Fruit fly (Drosophila melanogaster) whole organism, embryonic: ENCODE data around the gene IntS4.

Experiments
- Ada2b ChIP-seq: fragments of 200-800 bp; sonication (Bioruptor generic); IDR thresholded peaks from 2 replicates; pipeline ENCODE4 v1.3.6; 2022; ENCODE audit warnings: missing biosample characterization, missing genetic modification characterization
- Atf-2 ChIP-seq: fragments of 200-800 bp; sonication (Bioruptor generic); optimal IDR thresholded peaks from 2 replicates; lab custom pipeline; 2016; ENCODE audit warnings: missing biosample characterization, missing genetic modification characterization
- CG10209 ChIP-seq: fragments of 200-800 bp; sonication (Bioruptor generic); optimal IDR thresholded peaks from 3 replicates; lab custom pipeline; 2017; ENCODE audit warnings: missing biosample characterization, mild to moderate bottlenecking, missing genetic modification characterization, missing genetic modification reagents
- CG11398 ChIP-seq: fragments of 200-800 bp; sonication (Bioruptor generic); optimal IDR thresholded peaks from 2 replicates; lab custom pipeline; 2016; ENCODE audit warnings: missing biosample characterization, missing genetic modification characterization
- CG15269 ChIP-seq: fragments of 200-800 bp; sonication (Bioruptor generic); optimal IDR thresholded peaks from 2 replicates; lab custom pipeline; 2018; ENCODE audit warnings: missing biosample characterization, mild to moderate bottlenecking, missing genetic modification characterization, moderate library complexity
- CG16779 ChIP-seq: fragments of 200-800 bp; sonication (Bioruptor generic); IDR thresholded peaks from 2 replicates; pipeline ENCODE4 v1.3.6; 2022; ENCODE audit warnings: missing biosample characterization, missing genetic modification characterization
- CG17186 ChIP-seq: fragments of 200-800 bp; sonication (Bioruptor generic); optimal IDR thresholded peaks from 3 replicates; lab custom pipeline; 2017; ENCODE audit warnings: missing biosample characterization, missing genetic modification reagents, missing genetic modification characterization
- CG17802 ChIP-seq: fragments of 200-800 bp; sonication (Bioruptor generic); optimal IDR thresholded peaks from 2 replicates; lab custom pipeline; 2018; ENCODE audit warnings: missing biosample characterization, mild to moderate bottlenecking, missing genetic modification characterization, moderate library complexity
- CG18011 ChIP-seq: fragments of 200-800 bp; sonication (Bioruptor generic); optimal IDR thresholded peaks from 2 replicates; lab custom pipeline; 2017; ENCODE audit warnings: missing biosample characterization, missing genetic modification characterization, mild to moderate bottlenecking, moderate library complexity, missing genotype
- CG30403 ChIP-seq: fragments of 200-800 bp; sonication (Bioruptor generic); optimal IDR thresholded peaks from 3 replicates; lab custom pipeline; 2016; ENCODE audit warnings: missing biosample characterization, missing genetic modification characterization
- CG30431 ChIP-seq: fragments of 200-800 bp; sonication (Bioruptor generic); optimal IDR thresholded peaks from 2 replicates; lab custom pipeline; 2017; ENCODE audit warnings: missing biosample characterization, missing genetic modification characterization
- CG31224 ChIP-seq: fragments of 200-800 bp; sonication (Bioruptor generic); IDR thresholded peaks from 2 replicates; pipeline ENCODE4 v1.3.6; 2022; ENCODE audit warnings: missing biosample characterization, missing genetic modification characterization
- CG4282 ChIP-seq: fragments of 200-800 bp; sonication (Bioruptor generic); optimal IDR thresholded peaks from 2 replicates; lab custom pipeline; 2016; ENCODE audit warnings: missing biosample characterization, missing genetic modification characterization
- CG4360 ChIP-seq: fragments of 200-800 bp; sonication (Bioruptor generic); IDR thresholded peaks from 2 replicates; pipeline ENCODE4 v1.3.6; 2022; ENCODE audit warnings: missing biosample characterization, missing genetic modification characterization
- CG4707 ChIP-seq: fragments of 200-800 bp; sonication (Bioruptor generic); optimal IDR thresholded peaks from 2 replicates; lab custom pipeline; 2018; ENCODE audit warnings: missing biosample characterization, mild to moderate bottlenecking, missing genetic modification characterization, moderate library complexity
- CG6175 ChIP-seq: fragments of 200-800 bp; sonication (Bioruptor generic); IDR thresholded peaks from 3 replicates; pipeline ENCODE4 v1.3.6; 2022; ENCODE audit warnings: missing biosample characterization, missing genetic modification characterization
- CG6854 ChIP-seq: fragments of 200-800 bp; sonication (Bioruptor generic); optimal IDR thresholded peaks from 3 replicates; lab custom pipeline; 2017; ENCODE audit warnings: missing biosample characterization, mild to moderate bottlenecking, missing genetic modification characterization
- CG7928 ChIP-seq: fragments of 200-800 bp; sonication (Bioruptor generic); optimal IDR thresholded peaks from 2 replicates; lab custom pipeline; 2017; ENCODE audit warnings: missing biosample characterization, mild to moderate bottlenecking, missing genetic modification characterization
- Chrac-16 ChIP-seq: fragments of 200-800 bp; sonication (Bioruptor generic); optimal IDR thresholded peaks from 3 replicates; lab custom pipeline; 2016; ENCODE audit warnings: missing biosample characterization, missing genetic modification characterization
- CkIIα-i1 ChIP-seq: fragments of 200-800 bp; sonication (Bioruptor generic); IDR thresholded peaks from 2 replicates; pipeline ENCODE4 v1.3.6; 2022; ENCODE audit warnings: missing biosample characterization, missing genetic modification characterization
- E2f1 ChIP-seq: fragments of 200-800 bp; sonication (Bioruptor generic); IDR thresholded peaks from 2 replicates; pipeline ENCODE4 v1.3.6; 2022; ENCODE audit warnings: missing biosample characterization, missing genetic modification characterization
- GATAe ChIP-seq: fragments of 200-800 bp; sonication (Bioruptor generic); conservative IDR thresholded peaks from 2 replicates; pipeline ENCODE4 v1.3.6; 2022; ENCODE audit warnings: missing biosample characterization, missing genetic modification characterization
- HmgZ ChIP-seq: fragments of 200-800 bp; sonication (Bioruptor generic); optimal IDR thresholded peaks from 2 replicates; lab custom pipeline; 2018; ENCODE audit warnings: missing biosample characterization, mild to moderate bottlenecking, missing genetic modification characterization
- Kr ChIP-seq: fragments of 200-800 bp; sonication (Bioruptor generic); optimal IDR thresholded peaks from 2 replicates; lab custom pipeline; 2017; ENCODE audit warnings: missing biosample characterization, mild to moderate bottlenecking, missing genetic modification characterization
- MESR4 ChIP-seq: fragments of 200-800 bp; sonication (Bioruptor generic); optimal IDR thresholded peaks from 2 replicates; lab custom pipeline; 2018; ENCODE audit warnings: missing biosample characterization, mild to moderate bottlenecking, missing genetic modification characterization, moderate library complexity
- Med ChIP-seq: fragments of 200-800 bp; sonication (Bioruptor generic); peaks from one replicate; lab custom pipeline; 2016; ENCODE audit warnings: missing biosample characterization, missing genetic modification characterization, mild to moderate bottlenecking, inconsistent platforms, moderate library complexity
- NFAT ChIP-seq: fragments of 200-800 bp; sonication (Bioruptor generic); IDR thresholded peaks from 2 replicates; pipeline ENCODE4 v1.3.6; 2022; ENCODE audit warnings: missing biosample characterization, missing genetic modification characterization
- Nf-YB ChIP-seq: fragments of 200-800 bp; sonication (Bioruptor generic); optimal IDR thresholded peaks from 3 replicates; lab custom pipeline; 2019; ENCODE audit warnings: missing biosample characterization, mild to moderate bottlenecking, missing genetic modification characterization, moderate library complexity
- Side ChIP-seq: fragments of 200-800 bp; sonication (Bioruptor generic); optimal IDR thresholded peaks from 2 replicates; lab custom pipeline; 2016; ENCODE audit warnings: missing biosample characterization, missing genetic modification characterization
- TFAM ChIP-seq: fragments of 200-800 bp; sonication (Bioruptor generic); optimal IDR thresholded peaks from 2 replicates; lab custom pipeline; 2017; ENCODE audit warnings: missing biosample characterization, missing genetic modification characterization, inconsistent platforms
- Xbp1 ChIP-seq: fragments of 200-800 bp; sonication (Bioruptor generic); optimal IDR thresholded peaks from 3 replicates; lab custom pipeline; 2016; ENCODE audit warnings: missing biosample characterization, mild to moderate bottlenecking, missing genetic modification characterization
- amos ChIP-seq: fragments of 200-800 bp; sonication (Bioruptor generic); IDR thresholded peaks from 2 replicates; pipeline ENCODE4 v1.3.6; 2022; ENCODE audit warnings: missing biosample characterization, missing genetic modification characterization; ENCODE audit not compliant: partially characterized antibody
- ash1 ChIP-seq: fragments of 200-800 bp; sonication (Bioruptor generic); optimal IDR thresholded peaks from 2 replicates; lab custom pipeline; 2018; ENCODE audit warnings: missing biosample characterization, mild to moderate bottlenecking, missing genetic modification characterization
- ato ChIP-seq: fragments of 200-800 bp; sonication (Bioruptor generic); IDR thresholded peaks from 2 replicates; pipeline ENCODE4 v1.3.6; 2022; ENCODE audit warnings: missing biosample characterization, missing genetic modification characterization; ENCODE audit not compliant: partially characterized antibody
- bcd ChIP-seq: fragments of 200-800 bp; sonication (Bioruptor generic); optimal IDR thresholded peaks from 2 replicates; lab custom pipeline; 2017; ENCODE audit warnings: missing biosample characterization, mild to moderate bottlenecking, missing genetic modification characterization
- da ChIP-seq: fragments of 200-800 bp; sonication (Bioruptor generic); optimal IDR thresholded peaks from 2 replicates; lab custom pipeline; 2016; ENCODE audit warnings: missing biosample characterization, missing genetic modification characterization
- ems ChIP-seq: fragments of 200-800 bp; sonication (Bioruptor generic); optimal IDR thresholded peaks from 3 replicates; lab custom pipeline; 2016; ENCODE audit warnings: missing biosample characterization, missing genetic modification characterization
- en ChIP-seq: fragments of 200-800 bp; sonication (Bioruptor generic); optimal IDR thresholded peaks from 2 replicates; lab custom pipeline; 2016; ENCODE audit warnings: missing biosample characterization, missing genetic modification characterization
- gsb ChIP-seq: fragments of 200-800 bp; sonication (Bioruptor generic); IDR thresholded peaks from 2 replicates; pipeline ENCODE4 v1.3.6; 2022; ENCODE audit warnings: missing biosample characterization, missing genetic modification characterization
- luna ChIP-seq: fragments of 200-800 bp; sonication (Bioruptor generic); optimal IDR thresholded peaks from 2 replicates; lab custom pipeline; 2016; ENCODE audit warnings: missing biosample characterization, missing genetic modification characterization
- mld ChIP-seq: fragments of 200-800 bp; sonication (Bioruptor generic); IDR thresholded peaks from 3 replicates; pipeline ENCODE4 v1.3.6; 2022; ENCODE audit warnings: missing biosample characterization, missing genetic modification characterization; ENCODE audit not compliant: partially characterized antibody
- org-1 ChIP-seq: fragments of 200-800 bp; sonication (Bioruptor generic); optimal IDR thresholded peaks from 2 replicates; lab custom pipeline; 2017; ENCODE audit warnings: missing biosample characterization, missing genetic modification characterization
- pnt ChIP-seq: fragments of 200-800 bp; sonication (Bioruptor generic); optimal IDR thresholded peaks from 3 replicates; lab custom pipeline; 2016; ENCODE audit warnings: missing biosample characterization, missing genetic modification characterization
- ranshi ChIP-seq: fragments of 200-800 bp; sonication (Bioruptor generic); IDR thresholded peaks from 2 replicates; pipeline ENCODE4 v1.3.6; 2022; ENCODE audit warnings: missing biosample characterization, missing genetic modification characterization
- repo ChIP-seq: fragments of 200-800 bp; sonication (Bioruptor generic); optimal IDR thresholded peaks from 2 replicates; lab custom pipeline; 2016; ENCODE audit warnings: missing biosample characterization, missing genetic modification characterization
- sqz ChIP-seq: fragments of 200-800 bp; sonication (Bioruptor generic); optimal IDR thresholded peaks from 3 replicates; lab custom pipeline; 2018; ENCODE audit warnings: missing biosample characterization, mild to moderate bottlenecking, missing genetic modification characterization
- sr ChIP-seq: fragments of 200-800 bp; sonication (Bioruptor generic); IDR thresholded peaks from 3 replicates; pipeline ENCODE4 v1.3.6; 2022; ENCODE audit warnings: missing biosample characterization, missing genetic modification characterization
- stwl ChIP-seq: fragments of 200-800 bp; sonication (Bioruptor generic); optimal IDR thresholded peaks from 3 replicates; lab custom pipeline; 2018; ENCODE audit warnings: missing biosample characterization, mild to moderate bottlenecking, missing genetic modification characterization, moderate library complexity
- tap ChIP-seq: fragments of 200-800 bp; optimal IDR thresholded peaks from 3 replicates; lab custom pipeline; 2019; ENCODE audit warnings: missing biosample characterization, mild to moderate bottlenecking, missing genetic modification characterization, moderate library complexity
- tio ChIP-seq: fragments of 200-800 bp; sonication (Bioruptor generic); optimal IDR thresholded peaks from 2 replicates; lab custom pipeline; 2017; ENCODE audit warnings: missing biosample characterization, missing genetic modification characterization, inconsistent platforms
- tx ChIP-seq: fragments of 200-800 bp; sonication (Bioruptor generic); optimal IDR thresholded peaks from 2 replicates; lab custom pipeline; 2016; ENCODE audit warnings: missing biosample characterization, missing genetic modification characterization
- zen ChIP-seq: fragments of 200-800 bp; sonication (Bioruptor generic); optimal IDR thresholded peaks from 3 replicates; lab custom pipeline; 2018; ENCODE audit warnings: missing biosample characterization, mild to moderate bottlenecking, missing genetic modification characterization, moderate library complexity

Gene IntS4

dm6 chrX:8558762-8559172, at the start of gene IntS4 (continued):
- TF ChIP-seq Kr (no peak), NFAT (GFP tag; lab: Robert Waterston, UW) (peak; percentile 63), tap (tag; lab: Kevin White, UChicago) (no peak), CG17186 (GFP tag; lab: Kevin White, UChicago) (peak; percentile 67), CG30431 (no peak), CG18011 (GFP tag; lab: Kevin White, UChicago) (peak; percentile 1), gsb (GFP tag; lab: Robert Waterston, UW) (no peak), Atf-2 (GFP tag; lab: Kevin White, UChicago) (no peak), Side (GFP tag; lab: Kevin White, UChicago) (no peak), TFAM (GFP tag; lab: Kevin White, UChicago) (no peak), HmgZ (tag; lab: Kevin White, UChicago) (peak; percentile 82), ato (peak; percentile 66), bcd (GFP tag; lab: Kevin White, UChicago) (no peak), amos (GFP tag; lab: Robert Waterston, UW) (peak; percentile 88), CG4707 (GFP tag; lab: Kevin White, UChicago) (no peak), GATAe (GFP tag; lab: Robert Waterston, UW) (no peak), ash1 (GFP tag; lab: Kevin White, UChicago) (no peak), mld (peak; percentile 63; the same call in 2 of the 3 replicates), CG16779 (GFP tag; lab: Robert Waterston, UW) (no peak), CkIIα-i1 (GFP tag; lab: Robert Waterston, UW) (no peak), repo (no peak), Ada2b (GFP tag; lab: Robert Waterston, UW) (peak; percentile 58), MESR4 (GFP tag; lab: Kevin White, UChicago) (no peak), CG30403 (peak; percentile 73), org-1 (GFP tag; lab: Kevin White, UChicago) (no peak), stwl (tag; lab: Kevin White, UChicago) (peak; percentile 34), ranshi (GFP tag; lab: Robert Waterston, UW) (no peak), CG15269 (no peak), luna (GFP tag; lab: Kevin White, UChicago) (peak; percentile 15), Chrac-16 (GFP tag; lab: Kevin White, UChicago) (peak; percentile 70), pnt (peak; percentile 44), da (GFP tag; lab: Kevin White, UChicago) (no peak), tx (GFP tag; lab: Kevin White, UChicago) (no peak), Med (peak; percentile 87), CG31224 (peak; percentile 34; the same call in 1 of the 2 replicates), E2f1 (GFP tag; lab: Robert Waterston, UW) (peak; percentile 64), sr (GFP tag; lab: Robert Waterston, UW) (no peak), sqz (GFP tag; lab: Kevin White, UChicago) (no peak), zen (tag; lab: Kevin White, UChicago) (peak; percentile 63), CG6854 (GFP tag; lab: Kevin White, UChicago) (no peak), CG4360 (0 out of 2 replicates have a peak, but pooled peaks have one; percentile 6), CG7928 (GFP tag; lab: Kevin White, UChicago) (peak; percentile 19), CG6175 (GFP tag; lab: Robert Waterston, UW) (no peak), Nf-YB (GFP tag; lab: Kevin White, UChicago) (peak; percentile 23), CG4282 (GFP tag; lab: Kevin White, UChicago) (no peak), CG11398 (GFP tag; lab: Kevin White, UChicago) (no peak), en (GFP tag; lab: Kevin White, UChicago) (no peak), tio (GFP tag; lab: Kevin White, UChicago) (no peak), Xbp1 (GFP tag; lab: Kevin White, UChicago) (peak; percentile 70), CG17802 (tag; lab: Kevin White, UChicago) (no peak), CG10209 (GFP tag; lab: Kevin White, UChicago) (peak; percentile 53), ems (GFP tag; lab: Kevin White, UChicago) (peak; percentile 46)
